Fruit fly (Drosophila melanogaster) whole organism, embryonic: ENCODE data around the gene cype.

Experiments used
- Aef1 ChIP-seq: fragments of 200-800 bp; sonication (Bioruptor generic); IDR thresholded peaks from 3 replicates; pipeline ENCODE4 v1.3.6; 2022; ENCODE audit warnings: missing biosample characterization, missing genetic modification characterization
- Blimp-1 ChIP-seq: fragments of 200-800 bp; sonication (Bioruptor generic); optimal IDR thresholded peaks from 3 replicates; lab custom pipeline; 2018; ENCODE audit warnings: missing biosample characterization, missing genetic modification characterization, mild to moderate bottlenecking, moderate library complexity, missing genetic modification reagents
- CG10565 ChIP-seq: fragments of 200-800 bp; sonication (Bioruptor generic); optimal IDR thresholded peaks from 3 replicates; lab custom pipeline; 2016; ENCODE audit warnings: missing biosample characterization, mild to moderate bottlenecking, missing genetic modification characterization
- CG15479 ChIP-seq: fragments of 200-800 bp; sonication (Bioruptor generic); optimal IDR thresholded peaks from 3 replicates; lab custom pipeline; 2019; ENCODE audit warnings: missing biosample characterization, mild to moderate bottlenecking, missing genetic modification characterization, moderate library complexity
- CG16813 ChIP-seq: fragments of 200-800 bp; sonication (Bioruptor generic); IDR thresholded peaks from 3 replicates; pipeline ENCODE4 v1.3.6; 2022; ENCODE audit warnings: missing biosample characterization, missing genetic modification characterization; ENCODE audit not compliant: partially characterized antibody
- CG1832 ChIP-seq: fragments of 200-800 bp; sonication (Bioruptor generic); optimal IDR thresholded peaks from 2 replicates; lab custom pipeline; 2017; ENCODE audit warnings: missing biosample characterization, mild to moderate bottlenecking, missing genetic modification characterization, inconsistent platforms
- CG18476 ChIP-seq: fragments of 200-800 bp; sonication (Bioruptor generic); optimal IDR thresholded peaks from 2 replicates; lab custom pipeline; 2016; ENCODE audit warnings: missing biosample characterization, mild to moderate bottlenecking, missing genetic modification characterization
- CG2199 ChIP-seq: fragments of 200-800 bp; sonication (Bioruptor generic); IDR thresholded peaks from 3 replicates; pipeline ENCODE4 v1.3.6; 2022; ENCODE audit warnings: missing biosample characterization, missing genetic modification characterization
- CG2875 ChIP-seq: fragments of 200-800 bp; sonication (Bioruptor generic); optimal IDR thresholded peaks from 2 replicates; lab custom pipeline; 2017; ENCODE audit warnings: missing biosample characterization, mild to moderate bottlenecking, missing genetic modification characterization, missing genetic modification reagents
- CG32532 ChIP-seq: fragments of 200-800 bp; sonication (Bioruptor generic); IDR thresholded peaks from 2 replicates; pipeline ENCODE4 v1.3.6; 2022; ENCODE audit warnings: missing biosample characterization, missing genetic modification characterization
- CG5180 ChIP-seq: fragments of 200-800 bp; sonication (Bioruptor generic); optimal IDR thresholded peaks from 3 replicates; lab custom pipeline; 2017; ENCODE audit warnings: missing biosample characterization, missing genetic modification characterization, mild to moderate bottlenecking, moderate library complexity, missing genetic modification reagents
- CG5953 ChIP-seq: fragments of 200-800 bp; sonication (Bioruptor generic); IDR thresholded peaks from 2 replicates; pipeline ENCODE4 v1.3.6; 2022; ENCODE audit warnings: missing biosample characterization, missing genetic modification characterization
- CG6813 ChIP-seq: fragments of 200-800 bp; sonication (Bioruptor generic); optimal IDR thresholded peaks from 2 replicates; lab custom pipeline; 2017; ENCODE audit warnings: missing biosample characterization, missing genetic modification characterization, mild to moderate bottlenecking, moderate library complexity, missing genetic modification reagents
- CG8478 ChIP-seq: fragments of >200 bp; optimal IDR thresholded peaks from 2 replicates; lab custom pipeline; 2018
- CG8924 ChIP-seq: fragments of 200-800 bp; optimal IDR thresholded peaks from 3 replicates; lab custom pipeline; 2019; ENCODE audit warnings: missing biosample characterization, mild to moderate bottlenecking, missing genetic modification characterization, moderate library complexity
- CTCF ChIP-seq: fragments of 200-800 bp; sonication (Bioruptor generic); optimal IDR thresholded peaks from 2 replicates; lab custom pipeline; 2017; ENCODE audit warnings: missing biosample characterization, mild to moderate bottlenecking, missing genetic modification characterization, moderate library complexity
- Chrac-16 ChIP-seq: fragments of 200-800 bp; sonication (Bioruptor generic); optimal IDR thresholded peaks from 3 replicates; lab custom pipeline; 2016; ENCODE audit warnings: missing biosample characterization, missing genetic modification characterization
- Dad ChIP-seq: fragments of 200-800 bp; sonication (Bioruptor generic); optimal IDR thresholded peaks from 3 replicates; lab custom pipeline; 2016; ENCODE audit warnings: missing biosample characterization, missing genetic modification characterization
- Dbx ChIP-seq: fragments of 200-800 bp; sonication (Bioruptor generic); IDR thresholded peaks from 3 replicates; pipeline ENCODE4 v1.3.6; 2022; ENCODE audit warnings: missing biosample characterization, missing genetic modification characterization
- Deaf1 ChIP-seq: fragments of 200-800 bp; optimal IDR thresholded peaks from 3 replicates; lab custom pipeline; 2019; ENCODE audit warnings: missing biosample characterization, mild to moderate bottlenecking, missing genetic modification characterization, moderate library complexity
- HmgD ChIP-seq: fragments of 200-800 bp; sonication (Bioruptor generic); optimal IDR thresholded peaks from 3 replicates; lab custom pipeline; 2016; ENCODE audit warnings: missing biosample characterization, missing genetic modification characterization
- Hr78 ChIP-seq, 2 experiments: fragments of 200-800 bp in 1 of 2; fragments of >200 bp in 1 of 2; sonication (Bioruptor generic) in 1 of 2; optimal IDR thresholded peaks; 2 replicates each; lab custom pipeline; 2017 to 2019; ENCODE audit warnings: missing biosample characterization in 2 of 2, missing genetic modification characterization in 2 of 2, mild to moderate bottlenecking in 1 of 2, moderate library complexity in 1 of 2
- MBD-R2 ChIP-seq: fragments of 200-800 bp; sonication (Bioruptor generic); IDR thresholded peaks from 2 replicates; pipeline ENCODE4 v1.3.6; 2022; ENCODE audit warnings: missing biosample characterization, missing genetic modification characterization
- Med ChIP-seq: fragments of 200-800 bp; sonication (Bioruptor generic); peaks from one replicate; lab custom pipeline; 2016; ENCODE audit warnings: missing biosample characterization, missing genetic modification characterization, mild to moderate bottlenecking, inconsistent platforms, moderate library complexity
- Nf-YC ChIP-seq: fragments of 200-800 bp; optimal IDR thresholded peaks from 3 replicates; lab custom pipeline; 2019; ENCODE audit warnings: missing biosample characterization, mild to moderate bottlenecking, missing genetic modification characterization, moderate library complexity
- PHDP ChIP-seq: fragments of 200-800 bp; sonication (Bioruptor generic); optimal IDR thresholded peaks from 3 replicates; lab custom pipeline; 2018; ENCODE audit warnings: missing biosample characterization, mild to moderate bottlenecking, missing genetic modification characterization, moderate library complexity
- bbx ChIP-seq: fragments of 200-800 bp; sonication (Bioruptor generic); IDR thresholded peaks from 2 replicates; pipeline ENCODE4 v1.3.6; 2022; ENCODE audit warnings: missing biosample characterization, missing genetic modification characterization; ENCODE audit not compliant: partially characterized antibody
- ci ChIP-seq: fragments of 200-800 bp; sonication (Bioruptor generic); IDR thresholded peaks from 3 replicates; pipeline ENCODE4 v1.3.6; 2022; ENCODE audit warnings: missing biosample characterization, missing genetic modification characterization
- croc ChIP-seq: fragments of 200-800 bp; sonication (Bioruptor generic); conservative IDR thresholded peaks from 3 replicates; pipeline ENCODE4 v1.3.6; 2022; ENCODE audit warnings: missing biosample characterization, missing genetic modification characterization
- crol ChIP-seq: fragments of 200-800 bp; sonication (Bioruptor generic); IDR thresholded peaks from 2 replicates; pipeline ENCODE4 v1.3.6; 2022; ENCODE audit warnings: missing biosample characterization, missing genetic modification characterization
- ewg ChIP-seq: fragments of 200-800 bp; sonication (Bioruptor generic); optimal IDR thresholded peaks from 3 replicates; lab custom pipeline; 2017; ENCODE audit warnings: mild to moderate bottlenecking, missing biosample characterization, missing genetic modification reagents, missing genetic modification characterization
- fd3F ChIP-seq: fragments of 200-800 bp; sonication (Bioruptor generic); optimal IDR thresholded peaks from 2 replicates; lab custom pipeline; 2018; ENCODE audit warnings: missing biosample characterization, mild to moderate bottlenecking, missing genetic modification characterization, moderate library complexity
- ftz-f1 ChIP-seq: fragments of 200-800 bp; sonication (Bioruptor generic); optimal IDR thresholded peaks from 2 replicates; lab custom pipeline; 2016; ENCODE audit warnings: missing biosample characterization, missing genetic modification characterization
- gcm ChIP-seq: fragments of 200-800 bp; sonication (Bioruptor generic); optimal IDR thresholded peaks from 2 replicates; lab custom pipeline; 2019; ENCODE audit warnings: missing biosample characterization, mild to moderate bottlenecking, missing genetic modification characterization, moderate library complexity
- kni ChIP-seq: fragments of 200-800 bp; sonication (Bioruptor generic); optimal IDR thresholded peaks from 3 replicates; lab custom pipeline; 2017; ENCODE audit warnings: mild to moderate bottlenecking, missing biosample characterization, missing genetic modification reagents, missing genetic modification characterization
- knrl ChIP-seq: fragments of 200-800 bp; sonication (Bioruptor generic); IDR thresholded peaks from 3 replicates; pipeline ENCODE4 v1.3.6; 2022; ENCODE audit warnings: missing biosample characterization, missing genetic modification characterization; ENCODE audit not compliant: partially characterized antibody
- nerfin-1 ChIP-seq: fragments of 200-800 bp; sonication (Bioruptor generic); optimal IDR thresholded peaks from 3 replicates; lab custom pipeline; 2019; ENCODE audit warnings: missing biosample characterization, mild to moderate bottlenecking, missing genetic modification characterization, moderate library complexity
- nmo ChIP-seq: fragments of 200-800 bp; sonication (Bioruptor generic); optimal IDR thresholded peaks from 2 replicates; lab custom pipeline; 2018; ENCODE audit warnings: missing biosample characterization, mild to moderate bottlenecking, missing genetic modification characterization, moderate library complexity
- nom ChIP-seq: fragments of 200-800 bp; sonication (Bioruptor generic); optimal IDR thresholded peaks from 2 replicates; lab custom pipeline; 2017; ENCODE audit warnings: missing biosample characterization, missing genetic modification characterization, mild to moderate bottlenecking, moderate library complexity, missing genetic modification reagents
- otp ChIP-seq: fragments of 200-800 bp; sonication (Bioruptor generic); IDR thresholded peaks from 3 replicates; pipeline ENCODE4, ENCODE4 v1.3.6; 2022; ENCODE audit warnings: missing biosample characterization, missing genetic modification characterization
- rib ChIP-seq: fragments of 200-800 bp; sonication (Bioruptor generic); IDR thresholded peaks from 2 replicates; pipeline ENCODE4 v1.3.6; 2022; ENCODE audit warnings: missing biosample characterization, missing genetic modification characterization
- sens ChIP-seq: fragments of 200-800 bp; sonication (Bioruptor generic); peaks from one replicate; lab custom pipeline; 2016; ENCODE audit warnings: missing biosample characterization, missing genetic modification characterization
- seq ChIP-seq: fragments of 200-800 bp; sonication (Bioruptor generic); IDR thresholded peaks from 2 replicates; pipeline ENCODE4 v1.3.6; 2022; ENCODE audit warnings: missing biosample characterization, missing genetic modification characterization
- sna ChIP-seq: fragments of 200-800 bp; sonication (Bioruptor generic); IDR thresholded peaks from 2 replicates; pipeline ENCODE4 v1.3.6; 2022; ENCODE audit warnings: missing biosample characterization, missing genetic modification characterization; ENCODE audit not compliant: partially characterized antibody
- sob ChIP-seq: fragments of 200-800 bp; sonication (Bioruptor generic); IDR thresholded peaks from 2 replicates; pipeline ENCODE4 v1.3.6; 2022; ENCODE audit warnings: missing biosample characterization, missing genetic modification characterization
- ttk ChIP-seq: fragments of 200-800 bp; sonication (Bioruptor generic); IDR thresholded peaks from 2 replicates; pipeline ENCODE4 v2.1.2; 2022; ENCODE audit warnings: missing biosample characterization, missing genetic modification characterization
- tx ChIP-seq: fragments of 200-800 bp; sonication (Bioruptor generic); optimal IDR thresholded peaks from 2 replicates; lab custom pipeline; 2016; ENCODE audit warnings: missing biosample characterization, missing genetic modification characterization
- z ChIP-seq: fragments of 200-800 bp; sonication (Bioruptor generic); IDR thresholded peaks from 3 replicates; pipeline ENCODE4 v1.3.6; 2022; ENCODE audit warnings: missing biosample characterization, missing genetic modification characterization

cype gene

DNA sequence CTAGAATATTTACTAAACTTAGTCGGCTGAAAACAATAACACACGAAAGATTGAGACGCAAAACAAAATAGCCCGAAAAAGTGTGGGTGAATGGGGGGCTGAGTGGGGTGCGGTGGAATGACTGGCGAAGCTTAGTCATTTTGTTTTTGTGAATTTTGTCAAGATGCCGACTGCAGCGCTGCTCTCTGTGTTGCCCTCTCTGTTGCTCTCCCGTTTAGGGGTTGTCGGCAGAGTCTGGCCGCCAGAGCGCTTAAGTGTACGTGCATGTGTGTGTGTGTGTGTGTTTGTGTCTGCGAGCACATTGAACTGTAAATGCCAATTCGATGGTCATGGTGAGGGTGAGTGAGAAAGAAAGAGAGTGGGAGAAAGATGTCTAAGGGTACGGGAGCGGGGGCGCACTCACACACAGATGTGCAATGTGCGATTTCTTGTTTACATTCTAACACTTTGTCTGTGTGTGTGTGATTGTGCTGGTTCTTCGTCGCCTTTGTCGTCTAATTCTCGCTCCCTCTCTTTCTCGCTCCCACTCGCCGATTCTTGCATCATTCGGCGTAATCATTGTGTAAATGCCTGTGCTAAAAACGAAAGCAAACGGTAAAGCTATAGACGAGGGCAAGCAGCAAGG lies 20.5 kb upstream of the cype start (continued):
- TF ChIP-seq seq (GFP tag; lab: Robert Waterston, UW) (peak; percentile 40; the same call in 1 of the 2 replicates), fd3F (GFP tag; lab: Kevin White, UChicago) (no peak), otp (GFP tag; lab: Robert Waterston, UW) (0 out of 3 replicates have a peak, but pooled peaks have one; percentile 20), Deaf1 (tag; lab: Kevin White, UChicago) (peak; percentile 53), HmgD (GFP tag; lab: Kevin White, UChicago) (peak; percentile 15), CG8924 (peak; percentile 17), bbx (0 out of 2 replicates have a peak, but pooled peaks have one; percentile 40), Dad (GFP tag; lab: Kevin White, UChicago) (no peak), CG16813 (GFP tag; lab: Robert Waterston, UW) (0 out of 3 replicates have a peak, but pooled peaks have one; percentile 18), Hr78 (GFP tag; optimal IDR thresholded peaks at IDR 0.05; lab: Kevin White, UChicago) (peak in 1 of 2 experiments; percentile 10), ewg (no peak), nmo (GFP tag; lab: Kevin White, UChicago) (peak; percentile 14), CG6813 (GFP tag; lab: Kevin White, UChicago) (peak; percentile 5), sob (GFP tag; lab: Robert Waterston, UW) (peak; percentile 31; the same call in 1 of the 2 replicates), CG5180 (peak; percentile 94), Blimp-1 (peak; percentile 18), nom (GFP tag; lab: Kevin White, UChicago) (peak; percentile 13), kni (GFP tag; lab: Kevin White, UChicago) (peak; percentile 42), CG2199 (0 out of 3 replicates have a peak, but pooled peaks have one; percentile 48), Nf-YC (tag; lab: Kevin White, UChicago) (peak; percentile 18), croc (GFP tag; lab: Robert Waterston, UW) (no peak), CG10565 (no peak), knrl (GFP tag; lab: Robert Waterston, UW) (0 out of 3 replicates have a peak, but pooled peaks have one; percentile 10), Dbx (peak; percentile 49; the same call in 1 of the 3 replicates), ci (peak; percentile 39; the same call in 1 of the 3 replicates), CG2875 (GFP tag; lab: Kevin White, UChicago) (peak; percentile 13), CG15479 (GFP tag; lab: Kevin White, UChicago) (peak; percentile 87), rib (GFP tag; lab: Robert Waterston, UW) (peak; percentile 77; the same call in 1 of the 2 replicates), CG1832 (GFP tag; lab: Kevin White, UChicago) (peak; percentile 40), CG32532 (GFP tag; lab: Robert Waterston, UW) (peak; percentile 26; the same call in 1 of the 2 replicates), Chrac-16 (GFP tag; lab: Kevin White, UChicago) (no peak), crol (GFP tag; lab: Robert Waterston, UW) (peak; percentile 85), PHDP (no peak), CG8478 (lab: Kevin White, UChicago) (peak; percentile 80), sens (GFP tag; lab: Kevin White, UChicago) (peak; percentile 65), MBD-R2 (GFP tag; lab: Robert Waterston, UW) (0 out of 2 replicates have a peak, but pooled peaks have one; percentile 23), gcm (GFP tag; lab: Kevin White, UChicago) (peak; percentile 30), Med (peak; percentile 68), ttk (GFP tag; lab: Robert Waterston, UW) (peak; percentile 70), ftz-f1 (peak; percentile 59), nerfin-1 (tag; lab: Kevin White, UChicago) (peak; percentile 75), CG18476 (GFP tag; lab: Kevin White, UChicago) (no peak), tx (no peak), CTCF (GFP tag; lab: Kevin White, UChicago) (peak; percentile 23), Aef1 (GFP tag; lab: Robert Waterston, UW) (peak; percentile 12; the same call in 1 of the 3 replicates), CG5953 (GFP tag; lab: Robert Waterston, UW) (no peak), z (peak; percentile 42; the same call in 1 of the 3 replicates), sna (GFP tag; lab: Robert Waterston, UW) (peak; percentile 52; the same call in 1 of the 2 replicates)
